Fruit fly (Drosophila melanogaster): ENCODE data around the gene CG6299.

The CG6299 gene

DNA sequence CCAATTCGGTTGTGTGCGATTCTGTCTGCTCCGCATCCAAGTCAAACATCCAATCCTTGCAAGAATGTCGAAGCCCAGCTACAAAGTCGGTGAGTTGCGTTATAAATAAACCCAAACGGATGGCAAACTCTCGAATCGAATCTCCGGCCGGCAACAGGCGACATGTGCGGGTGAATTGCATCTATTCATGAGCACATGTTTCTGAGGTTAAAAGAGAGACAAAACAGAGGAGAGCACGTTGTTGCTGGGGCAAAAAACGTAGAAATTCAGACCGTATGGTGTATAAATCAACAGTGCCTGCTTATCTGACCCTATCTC lies 12.2 kb upstream of the CG6299 start (continued):
- TF ChIP-seq sna (GFP tag; IDR thresholded peaks at IDR 0.05; ENCODE audit: partially characterized antibody) (peak; percentile 9; the same call in 1 of the 2 replicates), lmd (GFP tag; IDR thresholded peaks at IDR 0.05) (no peak), ash1 (GFP tag; optimal IDR thresholded peaks at IDR 0.05) (no peak)

- TF ChIP-seq CG4282 (GFP tag; optimal IDR thresholded peaks at IDR 0.05) (no peak), slp2 (GFP tag; optimal IDR thresholded peaks at IDR 0.05) (no peak), HmgD (GFP tag; optimal IDR thresholded peaks at IDR 0.05) (no peak), Med (GFP tag) (peak; percentile 24), lilli (GFP tag; optimal IDR thresholded peaks at IDR 0.05) (peak; percentile 33), ash1 (GFP tag; optimal IDR thresholded peaks at IDR 0.05) (no peak), CG17612 (GFP tag; IDR thresholded peaks at IDR 0.05) (no peak), psq (GFP tag; optimal IDR thresholded peaks at IDR 0.05) (no peak), Elba2 (GFP tag; optimal IDR thresholded peaks at IDR 0.05) (peak; percentile 83), Neu2 (GFP tag; optimal IDR thresholded peaks at IDR 0.05; ENCODE audit: borderline replicate concordance) (no peak), NFAT (GFP tag; IDR thresholded peaks at IDR 0.05) (0 out of 2 replicates have a peak, but pooled peaks have one; percentile 11), HLH4C (GFP tag; IDR thresholded peaks at IDR 0.05; ENCODE audit: partially characterized antibody) (no peak), otp (GFP tag; IDR thresholded peaks at IDR 0.05) (peak; percentile 75; the same call in 2 of the 3 replicates), CG4854 (GFP tag; optimal IDR thresholded peaks at IDR 0.05) (no peak), CG11456 (GFP tag; IDR thresholded peaks at IDR 0.05) (no peak), insv (GFP tag; optimal IDR thresholded peaks at IDR 0.05) (peak in 1 of 2 experiments; percentile 89), eyg (GFP tag; optimal IDR thresholded peaks at IDR 0.05) (no peak), CG10543 (GFP tag; optimal IDR thresholded peaks at IDR 0.05) (no peak), MBD-R2 (GFP tag; IDR thresholded peaks at IDR 0.05) (peak; percentile 67), PHDP (tag; optimal IDR thresholded peaks at IDR 0.05) (peak; percentile 43), CG7839 (tag; optimal IDR thresholded peaks at IDR 0.05) (no peak), bcd (GFP tag; optimal IDR thresholded peaks at IDR 0.05) (peak; percentile 32), HLH3B (GFP tag; IDR thresholded peaks at IDR 0.05) (0 out of 2 replicates have a peak, but pooled peaks have one; percentile 13), Fer3 (tag; optimal IDR thresholded peaks at IDR 0.05) (peak; percentile 25), pan (optimal IDR thresholded peaks at IDR 0.05) (no peak), pan (GFP tag; optimal IDR thresholded peaks at IDR 0.05 in 1 of 2, IDR thresholded peaks at IDR 0.05 in 1 of 2) (peak in 1 of 2 experiments; percentile 47), danr (GFP tag; IDR thresholded peaks at IDR 0.05) (0 out of 2 replicates have a peak, but pooled peaks have one; percentile 24), ac (GFP tag; optimal IDR thresholded peaks at IDR 0.05) (no peak), CG3163 (GFP tag; optimal IDR thresholded peaks at IDR 0.05) (no peak), dmrt99B (tag; optimal IDR thresholded peaks at IDR 0.05) (no peak), Hr78 (GFP tag; optimal IDR thresholded peaks at IDR 0.05) (no peak), CG11696 (GFP tag; IDR thresholded peaks at IDR 0.05) (no peak), CG10959 (GFP tag; IDR thresholded peaks at IDR 0.05) (no peak), Lpt (GFP tag; optimal IDR thresholded peaks at IDR 0.05) (no peak), CG2712 (tag; optimal IDR thresholded peaks at IDR 0.05) (peak; percentile 46), Rx (GFP tag; IDR thresholded peaks at IDR 0.05) (0 out of 2 replicates have a peak, but pooled peaks have one; percentile 23), Camta (GFP tag; optimal IDR thresholded peaks at IDR 0.05) (no peak), CG1647 (GFP tag; optimal IDR thresholded peaks at IDR 0.05) (no peak), CG9609 (GFP tag; optimal IDR thresholded peaks at IDR 0.05) (peak; percentile 13), kay (GFP tag; optimal IDR thresholded peaks at IDR 0.05) (no peak), CG17829 (tag; optimal IDR thresholded peaks at IDR 0.05) (peak; percentile 38), cato (GFP tag; optimal IDR thresholded peaks at IDR 0.05; ENCODE audit: borderline replicate concordance) (no peak), sna (GFP tag; IDR thresholded peaks at IDR 0.05; ENCODE audit: partially characterized antibody) (no peak), MTF-1 (GFP tag; optimal IDR thresholded peaks at IDR 0.05; ENCODE audit: borderline replicate concordance) (no peak), CG12155 (GFP tag; optimal IDR thresholded peaks at IDR 0.05) (peak; percentile 3), Atf-2 (GFP tag; optimal IDR thresholded peaks at IDR 0.05) (no peak), CG14050 (GFP tag; IDR thresholded peaks at IDR 0.05) (peak; percentile 33; the same call in 1 of the 3 replicates), CG13624 (GFP tag; optimal IDR thresholded peaks at IDR 0.05) (no peak)
Measured at dm6 chrX:15453121-15453520, 9.4 kb upstream of the CG6299 start, which contains the start of gene CG11655. Gene CG11655 (plus strand): TSS chrX:15453471.
